Fruit fly (Drosophila melanogaster) whole organism, embryonic: ENCODE results near the gene Art8.

Source experiments
- Ada2b ChIP-seq: fragments of 200-800 bp; sonication (Bioruptor generic); IDR thresholded peaks from 2 replicates; pipeline ENCODE4 v1.3.6; 2022; ENCODE audit warnings: missing biosample characterization, missing genetic modification characterization
- Adf1 ChIP-seq: fragments of 200-800 bp; sonication (Bioruptor generic); IDR thresholded peaks from 2 replicates; pipeline ENCODE4 v1.3.6; 2022; ENCODE audit warnings: missing biosample characterization, missing genetic modification characterization
- CG13775 ChIP-seq: fragments of 200-800 bp; sonication (Bioruptor generic); optimal IDR thresholded peaks from 3 replicates; lab custom pipeline; 2017; ENCODE audit warnings: missing biosample characterization, mild to moderate bottlenecking, missing genetic modification characterization
- CG14710 ChIP-seq: fragments of 200-800 bp; sonication (Bioruptor generic); optimal IDR thresholded peaks from 3 replicates; lab custom pipeline; 2019; ENCODE audit warnings: missing biosample characterization, mild to moderate bottlenecking, missing genetic modification characterization, moderate library complexity
- CG15601 ChIP-seq: fragments of 200-800 bp; sonication (Bioruptor generic); optimal IDR thresholded peaks from 3 replicates; lab custom pipeline; 2019; ENCODE audit warnings: missing biosample characterization, mild to moderate bottlenecking, missing genetic modification characterization, moderate library complexity
- CG16813 ChIP-seq: fragments of 200-800 bp; sonication (Bioruptor generic); IDR thresholded peaks from 3 replicates; pipeline ENCODE4 v1.3.6; 2022; ENCODE audit warnings: missing biosample characterization, missing genetic modification characterization; ENCODE audit not compliant: partially characterized antibody
- CG17328 ChIP-seq: fragments of 200-800 bp; sonication (Bioruptor generic); IDR thresholded peaks from 2 replicates; pipeline ENCODE4 v1.3.6; 2022; ENCODE audit warnings: missing biosample characterization, missing genetic modification characterization
- CG17829 ChIP-seq: fragments of 200-800 bp; optimal IDR thresholded peaks from 2 replicates; lab custom pipeline; 2019; ENCODE audit warnings: missing biosample characterization, mild to moderate bottlenecking, missing genetic modification characterization, moderate library complexity
- CG2116 ChIP-seq: fragments of 200-800 bp; sonication (Bioruptor generic); optimal IDR thresholded peaks from 3 replicates; lab custom pipeline; 2018; ENCODE audit warnings: missing biosample characterization, mild to moderate bottlenecking, missing genetic modification characterization
- CG2712 ChIP-seq: fragments of 200-800 bp; optimal IDR thresholded peaks from 3 replicates; lab custom pipeline; 2019; ENCODE audit warnings: missing biosample characterization, mild to moderate bottlenecking, missing genetic modification characterization, moderate library complexity
- CG7928 ChIP-seq: fragments of 200-800 bp; sonication (Bioruptor generic); optimal IDR thresholded peaks from 2 replicates; lab custom pipeline; 2017; ENCODE audit warnings: missing biosample characterization, mild to moderate bottlenecking, missing genetic modification characterization
- CG8388 ChIP-seq: fragments of 200-800 bp; sonication (Bioruptor generic); optimal IDR thresholded peaks from 2 replicates; lab custom pipeline; 2019; ENCODE audit warnings: missing biosample characterization, mild to moderate bottlenecking, missing genetic modification characterization, moderate library complexity
- CG8924 ChIP-seq: fragments of 200-800 bp; optimal IDR thresholded peaks from 3 replicates; lab custom pipeline; 2019; ENCODE audit warnings: missing biosample characterization, mild to moderate bottlenecking, missing genetic modification characterization, moderate library complexity
- CG9797 ChIP-seq: fragments of 200-800 bp; sonication (Bioruptor generic); optimal IDR thresholded peaks from 3 replicates; lab custom pipeline; 2018; ENCODE audit warnings: missing biosample characterization, mild to moderate bottlenecking, missing genetic modification characterization
- Dbx ChIP-seq: fragments of 200-800 bp; sonication (Bioruptor generic); IDR thresholded peaks from 3 replicates; pipeline ENCODE4 v1.3.6; 2022; ENCODE audit warnings: missing biosample characterization, missing genetic modification characterization
- Drgx ChIP-seq: fragments of 200-800 bp; sonication (Bioruptor generic); IDR thresholded peaks from 2 replicates; pipeline ENCODE4 v1.3.6; 2022; ENCODE audit warnings: missing biosample characterization, missing genetic modification characterization
- H15 ChIP-seq: fragments of 200-800 bp; sonication (Bioruptor generic); IDR thresholded peaks from 3 replicates; pipeline ENCODE4 v1.3.6; 2022; ENCODE audit warnings: missing biosample characterization, missing genetic modification characterization
- Jarid2 ChIP-seq: fragments of 200-800 bp; sonication (Bioruptor generic); optimal IDR thresholded peaks from 3 replicates; lab custom pipeline; 2017; ENCODE audit warnings: mild to moderate bottlenecking, missing biosample characterization, missing genetic modification reagents, missing genetic modification characterization
- MBD-R2 ChIP-seq: fragments of 200-800 bp; sonication (Bioruptor generic); IDR thresholded peaks from 2 replicates; pipeline ENCODE4 v1.3.6; 2022; ENCODE audit warnings: missing biosample characterization, missing genetic modification characterization
- MESR4 ChIP-seq: fragments of 200-800 bp; sonication (Bioruptor generic); optimal IDR thresholded peaks from 2 replicates; lab custom pipeline; 2018; ENCODE audit warnings: missing biosample characterization, mild to moderate bottlenecking, missing genetic modification characterization, moderate library complexity
- Meics ChIP-seq: fragments of 200-800 bp; sonication (Bioruptor generic); optimal IDR thresholded peaks from 2 replicates; lab custom pipeline; 2017; ENCODE audit warnings: missing biosample characterization, mild to moderate bottlenecking, missing genetic modification characterization
- Poxn ChIP-seq: fragments of 200-800 bp; sonication (Bioruptor generic); IDR thresholded peaks from 2 replicates; pipeline ENCODE4 v1.3.6; 2022; ENCODE audit warnings: missing biosample characterization, missing genetic modification characterization
- Scr ChIP-seq: fragments of 200-800 bp; sonication (Bioruptor generic); IDR thresholded peaks from 2 replicates; pipeline ENCODE4 v1.3.6; 2022; ENCODE audit warnings: missing biosample characterization, missing genetic modification characterization; ENCODE audit not compliant: partially characterized antibody
- Six4 ChIP-seq: fragments of 200-800 bp; sonication (Bioruptor generic); optimal IDR thresholded peaks from 2 replicates; lab custom pipeline; 2016; ENCODE audit warnings: missing biosample characterization, missing genetic modification characterization
- Sry-β ChIP-seq: fragments of 200-800 bp; sonication (Bioruptor generic); optimal IDR thresholded peaks from 2 replicates; lab custom pipeline; 2018; ENCODE audit warnings: missing biosample characterization, mild to moderate bottlenecking, missing genetic modification characterization, moderate library complexity
- abd-A ChIP-seq: fragments of 200-800 bp; sonication (Bioruptor generic); optimal IDR thresholded peaks from 3 replicates; lab custom pipeline; 2019; ENCODE audit warnings: missing biosample characterization, mild to moderate bottlenecking, missing genetic modification characterization, moderate library complexity
- ash1 ChIP-seq: fragments of 200-800 bp; sonication (Bioruptor generic); optimal IDR thresholded peaks from 2 replicates; lab custom pipeline; 2018; ENCODE audit warnings: missing biosample characterization, mild to moderate bottlenecking, missing genetic modification characterization
- bigmax ChIP-seq: fragments of 200-800 bp; sonication (Bioruptor generic); optimal IDR thresholded peaks from 2 replicates; lab custom pipeline; 2018; ENCODE audit warnings: missing biosample characterization, mild to moderate bottlenecking, missing genetic modification characterization
- cas ChIP-seq: fragments of 200-800 bp; sonication (Bioruptor generic); IDR thresholded peaks from 2 replicates; pipeline ENCODE4 v1.3.6; 2022; ENCODE audit warnings: missing biosample characterization, missing genetic modification characterization
- cg ChIP-seq: fragments of 200-800 bp; sonication (Bioruptor generic); optimal IDR thresholded peaks from 3 replicates; lab custom pipeline; 2019; ENCODE audit warnings: missing biosample characterization, mild to moderate bottlenecking, missing genetic modification characterization, moderate library complexity
- chinmo ChIP-seq: fragments of 200-800 bp; sonication (Bioruptor generic); IDR thresholded peaks from 4 replicates; pipeline ENCODE4 v1.3.6; 2022; ENCODE audit warnings: missing biosample characterization, missing genetic modification characterization; ENCODE audit not compliant: partially characterized antibody
- ci ChIP-seq: fragments of 200-800 bp; sonication (Bioruptor generic); IDR thresholded peaks from 3 replicates; pipeline ENCODE4 v1.3.6; 2022; ENCODE audit warnings: missing biosample characterization, missing genetic modification characterization
- croc ChIP-seq: fragments of 200-800 bp; sonication (Bioruptor generic); conservative IDR thresholded peaks from 3 replicates; pipeline ENCODE4 v1.3.6; 2022; ENCODE audit warnings: missing biosample characterization, missing genetic modification characterization
- cwo ChIP-seq: fragments of 200-800 bp; sonication (Bioruptor generic); optimal IDR thresholded peaks from 3 replicates; lab custom pipeline; 2017; ENCODE audit warnings: missing biosample characterization, missing genetic modification characterization, mild to moderate bottlenecking, moderate library complexity, missing genetic modification reagents
- exex ChIP-seq: fragments of 200-800 bp; sonication (Bioruptor generic); optimal IDR thresholded peaks from 4 replicates; lab custom pipeline; 2018; ENCODE audit warnings: missing biosample characterization, mild to moderate bottlenecking, missing genetic modification characterization, moderate library complexity
- fu2 ChIP-seq: fragments of 200-800 bp; sonication (Bioruptor generic); optimal IDR thresholded peaks from 2 replicates; lab custom pipeline; 2016; ENCODE audit warnings: missing biosample characterization, missing genetic modification characterization
- gcm ChIP-seq: fragments of 200-800 bp; sonication (Bioruptor generic); optimal IDR thresholded peaks from 2 replicates; lab custom pipeline; 2019; ENCODE audit warnings: missing biosample characterization, mild to moderate bottlenecking, missing genetic modification characterization, moderate library complexity
- ham ChIP-seq: fragments of 200-800 bp; sonication (Bioruptor generic); IDR thresholded peaks from 2 replicates; pipeline ENCODE4 v1.3.6; 2022; ENCODE audit warnings: missing biosample characterization, missing genetic modification characterization
- lola ChIP-seq, 3 experiments: fragments of >200 bp in 2 of 3; fragments of 200-800 bp in 1 of 3; sonication (Bioruptor generic) in 1 of 3; optimal IDR thresholded peaks; 2 replicates each; lab custom pipeline; 2017 to 2019; ENCODE audit warnings: missing biosample characterization in 3 of 3, missing genetic modification characterization in 3 of 3, mild to moderate bottlenecking in 1 of 3, moderate library complexity in 1 of 3
- nmo ChIP-seq: fragments of 200-800 bp; sonication (Bioruptor generic); optimal IDR thresholded peaks from 2 replicates; lab custom pipeline; 2018; ENCODE audit warnings: missing biosample characterization, mild to moderate bottlenecking, missing genetic modification characterization, moderate library complexity
- rib ChIP-seq: fragments of 200-800 bp; sonication (Bioruptor generic); IDR thresholded peaks from 2 replicates; pipeline ENCODE4 v1.3.6; 2022; ENCODE audit warnings: missing biosample characterization, missing genetic modification characterization
- row ChIP-seq: fragments of 200-800 bp; sonication (Bioruptor generic); IDR thresholded peaks from 3 replicates; pipeline ENCODE4 v1.3.6; 2022; ENCODE audit warnings: missing biosample characterization, missing genetic modification characterization
- scrt ChIP-seq: fragments of 200-800 bp; sonication (Bioruptor generic); optimal IDR thresholded peaks from 2 replicates; lab custom pipeline; 2018; ENCODE audit warnings: missing biosample characterization, mild to moderate bottlenecking, missing genetic modification characterization, moderate library complexity
- sr ChIP-seq: fragments of 200-800 bp; sonication (Bioruptor generic); IDR thresholded peaks from 3 replicates; pipeline ENCODE4 v1.3.6; 2022; ENCODE audit warnings: missing biosample characterization, missing genetic modification characterization
- toy ChIP-seq: fragments of 200-800 bp; sonication (Bioruptor generic); IDR thresholded peaks from 2 replicates; pipeline ENCODE4 v1.3.6; 2022; ENCODE audit warnings: missing biosample characterization, missing genetic modification characterization
- trem ChIP-seq: fragments of 200-800 bp; optimal IDR thresholded peaks from 3 replicates; lab custom pipeline; 2019; ENCODE audit warnings: missing biosample characterization, mild to moderate bottlenecking, missing genetic modification characterization, moderate library complexity

Art8 gene

dm6 chr2L:10976864-10977586 lies 33.9 kb downstream of the Art8 start (continued):
- TF ChIP-seq toy (GFP tag; lab: Robert Waterston, UW) (no peak), Poxn (GFP tag; lab: Robert Waterston, UW) (no peak), Six4 (GFP tag; lab: Kevin White, UChicago) (no peak), Jarid2 (no peak), CG16813 (GFP tag; lab: Robert Waterston, UW) (no peak), Ada2b (GFP tag; lab: Robert Waterston, UW) (no peak), H15 (GFP tag; lab: Robert Waterston, UW) (no peak), fu2 (GFP tag; lab: Kevin White, UChicago) (no peak), ci (GFP tag; lab: Robert Waterston, UW) (peak; percentile 59; the same call in 2 of the 3 replicates), cg (peak; percentile 90), rib (GFP tag; lab: Robert Waterston, UW) (0 out of 2 replicates have a peak, but pooled peaks have one; percentile 18), ash1 (GFP tag; lab: Kevin White, UChicago) (no peak), cas (GFP tag; lab: Robert Waterston, UW) (no peak), trem (tag; lab: Kevin White, UChicago) (no peak), MESR4 (GFP tag; lab: Kevin White, UChicago) (peak; percentile 92), gcm (GFP tag; lab: Kevin White, UChicago) (no peak), Adf1 (GFP tag; lab: Robert Waterston, UW) (peak; percentile 51; the same call in 1 of the 2 replicates), CG17328 (GFP tag; lab: Robert Waterston, UW) (no peak), croc (GFP tag; lab: Robert Waterston, UW) (no peak), cwo (GFP tag; lab: Kevin White, UChicago) (no peak), sr (GFP tag; lab: Robert Waterston, UW) (peak; percentile 91), abd-A (tag; lab: Kevin White, UChicago) (no peak), Drgx (GFP tag; lab: Robert Waterston, UW) (no peak), bigmax (GFP tag; lab: Kevin White, UChicago) (no peak)

- TF ChIP-seq ham (GFP tag; lab: Robert Waterston, UW) (no peak), CG17829 (peak; percentile 22), CG7928 (peak; percentile 92), CG14710 (tag; lab: Kevin White, UChicago) (peak; percentile 47), CG2712 (tag; lab: Kevin White, UChicago) (peak; percentile 32), CG9797 (GFP tag; lab: Kevin White, UChicago) (peak; percentile 52), CG13775 (GFP tag; lab: Kevin White, UChicago) (peak; percentile 21), Dbx (GFP tag; lab: Robert Waterston, UW) (peak; percentile 34; the same call in 1 of the 3 replicates), MBD-R2 (peak; percentile 46), Meics (peak; percentile 13), chinmo (GFP tag; lab: Robert Waterston, UW) (no peak), CG2116 (peak; percentile 48), CG8388 (peak; percentile 16), MESR4 (GFP tag; lab: Kevin White, UChicago) (peak; percentile 94), nmo (peak; percentile 32), CG8924 (peak; percentile 29), CG15601 (tag; lab: Kevin White, UChicago) (peak; percentile 5), Scr (GFP tag; lab: Robert Waterston, UW) (peak; percentile 32; the same call in 1 of the 2 replicates), scrt (GFP tag; lab: Kevin White, UChicago) (no peak), Sry-β (GFP tag; lab: Kevin White, UChicago) (no peak), exex (tag; lab: Kevin White, UChicago) (no peak), row (GFP tag; lab: Robert Waterston, UW) (peak; percentile 51; the same call in 1 of the 3 replicates), lola (GFP tag; optimal IDR thresholded peaks at IDR 0.05; lab: Kevin White, UChicago) (peak in 1 of 3 experiments; percentile 4)
Observed at dm6 chr2L:10976046-10976863, 34.6 kb downstream of the Art8 start, which contains the start of the genes ATPsynG and SCAR. ATPsynG (minus strand) TSS chr2L:10976399. SCAR (plus strand) TSS chr2L:10976772.
